Worm (Caenorhabditis elegans): ENCODE results near the gene F40F8.4.

Gene F40F8.4

ce11 chrII:11149866-11150685 is 10.0 kb upstream of the F40F8.4 start (continued):
- no peak for TF ChIP-seq ekl-4 (GFP tag; IDR thresholded peaks at IDR 0.05)
- peak; percentile 31 for TF ChIP-seq ama-1 (optimal IDR thresholded peaks at IDR 0.05)
- TF ChIP-seq ama-1 (GFP tag; optimal IDR thresholded peaks at IDR 0.05) = no peak
- TF ChIP-seq mcd-1 (GFP tag; IDR thresholded peaks at IDR 0.05) = peak; percentile 63
- TF ChIP-seq B0261.1 (tag; optimal IDR thresholded peaks at IDR 0.05) = peak; percentile 12
- no peak for TF ChIP-seq zim-3 (tag; optimal IDR thresholded peaks at IDR 0.05)
- peak; percentile 40; the same call in 1 of the 2 replicates for TF ChIP-seq egl-44 (GFP tag; IDR thresholded peaks at IDR 0.05)
- no peak for TF ChIP-seq Y53F4B.3 (GFP tag; IDR thresholded peaks at IDR 0.05)
- TF ChIP-seq athp-1 (tag; optimal IDR thresholded peaks at IDR 0.05) = no peak
- no peak for TF ChIP-seq pha-4 (tag; optimal IDR thresholded peaks at IDR 0.05)
- no peak for TF ChIP-seq lag-1 (GFP tag; IDR thresholded peaks at IDR 0.05)
- TF ChIP-seq xnd-1 (tag; optimal IDR thresholded peaks at IDR 0.05) = no peak
- no peak for TF ChIP-seq F49E8.2 (tag; optimal IDR thresholded peaks at IDR 0.05; ENCODE audit: insufficient read depth)
- 0 out of 2 replicates have a peak, but pooled peaks have one; percentile 31 for TF ChIP-seq hmg-1.2 (GFP tag; IDR thresholded peaks at IDR 0.05)
- TF ChIP-seq mxl-1 (tag; optimal IDR thresholded peaks at IDR 0.05) = no peak
- no peak for TF ChIP-seq T07F8.4 (tag; optimal IDR thresholded peaks at IDR 0.05)
- TF ChIP-seq tbp1 (GFP tag; optimal IDR thresholded peaks at IDR 0.05) = no peak
- no peak for TF ChIP-seq bed-2 (GFP tag; IDR thresholded peaks at IDR 0.05)
- TF ChIP-seq rec-8 (tag; optimal IDR thresholded peaks at IDR 0.05) = no peak
- TF ChIP-seq egrh-3 (GFP tag; IDR thresholded peaks at IDR 0.05) = no peak
- no peak for TF ChIP-seq bed-1 (GFP tag; IDR thresholded peaks at IDR 0.05)
- TF ChIP-seq snpc-1.3 (tag; optimal IDR thresholded peaks at IDR 0.05; ENCODE audit: insufficient read depth) = no peak
- no peak for TF ChIP-seq egl-18 (GFP tag; IDR thresholded peaks at IDR 0.05)
- no peak for TF ChIP-seq aptf-2 (GFP tag; conservative IDR thresholded peaks at IDR 0.05)
- peak; percentile 19 for TF ChIP-seq fkh-3 (tag; optimal IDR thresholded peaks at IDR 0.05)
- TF ChIP-seq tlf-1 (GFP tag; optimal IDR thresholded peaks at IDR 0.05) = peak; percentile 90
- TF ChIP-seq mel-28 (tag; optimal IDR thresholded peaks at IDR 0.05; ENCODE audit: borderline replicate concordance) = no peak
- no peak for TF ChIP-seq F37B4.10 (GFP tag; IDR thresholded peaks at IDR 0.05)
- TF ChIP-seq rcor-1 (GFP tag; IDR thresholded peaks at IDR 0.05) = no peak
- TF ChIP-seq ztf-6 (GFP tag; IDR thresholded peaks at IDR 0.05) = no peak
- TF ChIP-seq snpc-3.4 (tag; optimal IDR thresholded peaks at IDR 0.05) = no peak
- no peak for TF ChIP-seq ztf-3 (GFP tag; optimal IDR thresholded peaks at IDR 0.05)
- TF ChIP-seq ceh-79 (tag; optimal IDR thresholded peaks at IDR 0.05) = no peak
- TF ChIP-seq F57A8.1 (GFP tag; optimal IDR thresholded peaks at IDR 0.05) = no peak
- no peak for TF ChIP-seq K12H6.12 (tag; optimal IDR thresholded peaks at IDR 0.05)
- no peak for TF ChIP-seq efl-1 (GFP tag; optimal IDR thresholded peaks at IDR 0.05)
- 0 out of 2 replicates have a peak, but pooled peaks have one; percentile 10 for TF ChIP-seq attf-6 (GFP tag; IDR thresholded peaks at IDR 0.05)
- TF ChIP-seq Y95B8A.8 (GFP tag; IDR thresholded peaks at IDR 0.05) = peak; percentile 87
- no peak for TF ChIP-seq nhr-27 (tag; optimal IDR thresholded peaks at IDR 0.05)
- TF ChIP-seq tbx-9 (tag; optimal IDR thresholded peaks at IDR 0.05; ENCODE audit: borderline replicate concordance) = no peak
- peak; percentile 46; the same call in 1 of the 2 replicates for TF ChIP-seq cebp-1 (GFP tag; IDR thresholded peaks at IDR 0.05)
- peak; percentile 76 for TF ChIP-seq cebp-1 (tag; optimal IDR thresholded peaks at IDR 0.05)
- TF ChIP-seq chd-7 (tag; optimal IDR thresholded peaks at IDR 0.05) = peak; percentile 76
- TF ChIP-seq hlh-26 (GFP tag; conservative IDR thresholded peaks at IDR 0.05) = no peak
- TF ChIP-seq ceh-91 (GFP tag; IDR thresholded peaks at IDR 0.05) = no peak
- TF ChIP-seq nfya-1 (tag; optimal IDR thresholded peaks at IDR 0.05; ENCODE audit: borderline replicate concordance, insufficient read depth) = no peak
- peak; percentile 73 for TF ChIP-seq ztf-22 (GFP tag; optimal IDR thresholded peaks at IDR 0.05)
